Worm (Caenorhabditis elegans) whole organism, L3 larva: ENCODE data around the gene vmo-1.

Source experiments
- ZK546.5 ChIP-seq: sonication (generic microtip); optimal IDR thresholded peaks from 2 replicates; lab custom pipeline; 2017; ENCODE audit warnings: missing biosample characterization, missing genetic modification characterization
- aly-2 ChIP-seq: fragments of 150-350 bp; optimal IDR thresholded peaks from 2 replicates; lab custom pipeline; 2014; ENCODE audit warnings: missing biosample characterization, missing genetic modification characterization
- jun-1 ChIP-seq: fragments of 150-350 bp; optimal IDR thresholded peaks from 2 replicates; lab custom pipeline; 2014; ENCODE audit warnings: missing biosample characterization, missing genetic modification reagents, missing genetic modification characterization
- lin-39 ChIP-seq: fragments of 150-350 bp; optimal IDR thresholded peaks from 2 replicates; lab custom pipeline; 2018; ENCODE audit warnings: missing biosample characterization, missing genetic modification reagents, missing genetic modification characterization
- nhr-25 ChIP-seq: sonication (generic microtip); optimal IDR thresholded peaks from 2 replicates; lab custom pipeline; 2017; ENCODE audit warnings: missing biosample characterization, missing genetic modification characterization

ce11 chrV:20536208-20536607 lies 16.7 kb downstream of the vmo-1 start, which contains the start of gene Y38H6C.15:
- TF ChIP-seq aly-2 (no peak), ZK546.5 (tag; lab: Kevin White, UChicago) (no peak), nhr-25 (tag; lab: Kevin White, UChicago) (no peak), lin-39 (no peak), jun-1 (tag; lab: Kevin White, UChicago) (no peak)
